Fruit fly (Drosophila melanogaster): ENCODE data around the gene CG8043.
A peak's percentile ranks its signal among the peaks of the same experiment; 100 is the strongest.

The CG8043 gene

dm6 chr3R:8704669-8705068, 28.0 kb downstream of the CG8043 start (continued):
- TF ChIP-seq Usf (GFP tag; optimal IDR thresholded peaks at IDR 0.05) (no peak), vvl (GFP tag; IDR thresholded peaks at IDR 0.05) (no peak), wdn (GFP tag; IDR thresholded peaks at IDR 0.05) (no peak), CG10654 (GFP tag; optimal IDR thresholded peaks at IDR 0.05) (no peak), CG10431 (GFP tag; optimal IDR thresholded peaks at IDR 0.05) (no peak), CG9727 (GFP tag; optimal IDR thresholded peaks at IDR 0.05) (peak; percentile 10), Lpt (GFP tag; optimal IDR thresholded peaks at IDR 0.05) (no peak), ase (GFP tag; IDR thresholded peaks at IDR 0.05) (no peak), E2f2 (GFP tag; IDR thresholded peaks at IDR 0.05) (no peak), CG9609 (GFP tag; optimal IDR thresholded peaks at IDR 0.05) (no peak), ro (GFP tag; IDR thresholded peaks at IDR 0.05) (no peak), CG4820 (GFP tag; optimal IDR thresholded peaks at IDR 0.05) (no peak), ac (GFP tag; optimal IDR thresholded peaks at IDR 0.05) (peak; percentile 40), kni (GFP tag; optimal IDR thresholded peaks at IDR 0.05) (no peak), CG6813 (GFP tag; optimal IDR thresholded peaks at IDR 0.05) (peak; percentile 32), CG10959 (GFP tag; IDR thresholded peaks at IDR 0.05) (no peak), CG3995 (GFP tag; optimal IDR thresholded peaks at IDR 0.05) (no peak), Lim3 (GFP tag; IDR thresholded peaks at IDR 0.05) (no peak), CG14965 (GFP tag; optimal IDR thresholded peaks at IDR 0.05; ENCODE audit: borderline replicate concordance) (no peak), Dbx (GFP tag; IDR thresholded peaks at IDR 0.05) (no peak), stc (GFP tag; IDR thresholded peaks at IDR 0.05) (no peak), CG12155 (GFP tag; optimal IDR thresholded peaks at IDR 0.05) (no peak), ttk (GFP tag; IDR thresholded peaks at IDR 0.05) (no peak), vfl (GFP tag; optimal IDR thresholded peaks at IDR 0.05) (no peak), Kr (GFP tag; optimal IDR thresholded peaks at IDR 0.05) (peak; percentile 17), CG10274 (GFP tag; optimal IDR thresholded peaks at IDR 0.05) (no peak), nom (GFP tag; optimal IDR thresholded peaks at IDR 0.05) (no peak)

- TF ChIP-seq onecut (GFP tag; IDR thresholded peaks at IDR 0.05) (peak; percentile 97), run (tag; optimal IDR thresholded peaks at IDR 0.05) (no peak), CG2199 (GFP tag; IDR thresholded peaks at IDR 0.05) (no peak), sr (GFP tag; IDR thresholded peaks at IDR 0.05) (peak; percentile 59), CG10431 (GFP tag; optimal IDR thresholded peaks at IDR 0.05) (no peak), CG16863 (GFP tag; optimal IDR thresholded peaks at IDR 0.05) (no peak), Nf-YC (tag; optimal IDR thresholded peaks at IDR 0.05) (peak; percentile 91), pho (GFP tag; optimal IDR thresholded peaks at IDR 0.05) (no peak), Nf-YB (GFP tag; optimal IDR thresholded peaks at IDR 0.05) (peak; percentile 91), CG34376 (GFP tag; optimal IDR thresholded peaks at IDR 0.05) (no peak), CG1832 (GFP tag; optimal IDR thresholded peaks at IDR 0.05) (peak; percentile 32), slp2 (GFP tag; optimal IDR thresholded peaks at IDR 0.05) (no peak), cg (GFP tag; optimal IDR thresholded peaks at IDR 0.05) (peak; percentile 59), BEAF-32 (GFP tag; optimal IDR thresholded peaks at IDR 0.05) (no peak), pzg (GFP tag; optimal IDR thresholded peaks at IDR 0.05) (no peak), ash1 (GFP tag; optimal IDR thresholded peaks at IDR 0.05) (no peak), CG4424 (GFP tag; optimal IDR thresholded peaks at IDR 0.05) (no peak), hth (optimal IDR thresholded peaks at IDR 0.05) (no peak), bsh (GFP tag; optimal IDR thresholded peaks at IDR 0.05) (peak in 1 of 2 experiments; percentile 21), sens (GFP tag) (peak; percentile 64), CG3995 (GFP tag; optimal IDR thresholded peaks at IDR 0.05) (no peak), seq (GFP tag; IDR thresholded peaks at IDR 0.05) (peak; percentile 91), CG4328 (GFP tag; optimal IDR thresholded peaks at IDR 0.05) (no peak), CG7357 (GFP tag; IDR thresholded peaks at IDR 0.05) (no peak), nom (GFP tag; optimal IDR thresholded peaks at IDR 0.05) (peak; percentile 71), dimm (GFP tag; IDR thresholded peaks at IDR 0.05) (no peak), CG11695 (GFP tag; IDR thresholded peaks at IDR 0.05) (no peak), CG6175 (GFP tag; IDR thresholded peaks at IDR 0.05) (no peak)
These were observed 28.8 kb downstream of the CG8043 start for dm6 chr3R:8705323-8706097.
